Fruit fly (Drosophila melanogaster) whole organism: ENCODE measurements around the gene Tlk.

Source experiments
- CG8478 ChIP-seq: fragments of >200 bp; optimal IDR thresholded peaks from 2 replicates; lab custom pipeline; 2018; ENCODE audit warnings: inconsistent platforms
- Dll ChIP-seq: fragments of >200 bp; optimal IDR thresholded peaks from 2 replicates; lab custom pipeline; 2017
- pan ChIP-seq: fragments of >200 bp; optimal IDR thresholded peaks from 2 replicates; lab custom pipeline; 2017
- usp ChIP-seq: fragments of >200 bp; optimal IDR thresholded peaks from 2 replicates; lab custom pipeline; 2017; ENCODE audit warnings: missing biosample characterization, missing genetic modification characterization, mixed read lengths

DNA sequence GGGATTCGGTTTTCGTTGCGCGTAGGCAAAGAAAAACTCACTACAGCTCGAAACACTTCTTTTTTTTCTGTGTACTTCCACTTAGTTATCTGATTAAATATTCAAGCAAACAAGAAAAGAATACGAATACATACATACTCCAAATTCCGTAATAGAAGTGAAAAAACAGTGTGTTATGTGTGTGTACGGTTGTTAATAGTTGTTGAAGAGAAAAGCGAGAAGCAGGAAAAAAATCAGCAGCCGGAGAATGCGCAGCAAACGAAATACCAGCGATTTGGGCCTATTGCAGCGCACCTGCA is 20.0 kb downstream of the Tlk start:
- TF ChIP-seq Dll (lab: Kevin White, UChicago): no peak
- TF ChIP-seq pan: no peak
- no peak for TF ChIP-seq usp (GFP tag; lab: Kevin White, UChicago)
- no peak for TF ChIP-seq CG8478 (lab: Kevin White, UChicago)
